Fruit fly (Drosophila melanogaster) whole organism, embryonic: ENCODE results near the gene Arpc1.
A peak's percentile ranks its signal among the peaks of the same experiment; 100 is the strongest.

Experiments
- Atf3 ChIP-seq: fragments of 200-800 bp; sonication (Bioruptor generic); optimal IDR thresholded peaks from 3 replicates; lab custom pipeline; 2016; ENCODE audit warnings: missing biosample characterization, missing genetic modification characterization
- Awh ChIP-seq: fragments of 200-800 bp; sonication (Bioruptor generic); IDR thresholded peaks from 2 replicates; pipeline ENCODE4, ENCODE4 v1.3.6; 2022; ENCODE audit warnings: missing biosample characterization, missing genetic modification characterization
- CG11560 ChIP-seq: fragments of 200-800 bp; sonication (Bioruptor generic); IDR thresholded peaks from 3 replicates; pipeline ENCODE4 v1.3.6; 2022; ENCODE audit warnings: missing biosample characterization, missing genetic modification characterization
- CG12769 ChIP-seq: fragments of 200-800 bp; sonication (Bioruptor generic); optimal IDR thresholded peaks from 2 replicates; lab custom pipeline; 2019; ENCODE audit warnings: missing biosample characterization, mild to moderate bottlenecking, missing genetic modification characterization, moderate library complexity
- CG13775 ChIP-seq: fragments of 200-800 bp; sonication (Bioruptor generic); optimal IDR thresholded peaks from 3 replicates; lab custom pipeline; 2017; ENCODE audit warnings: missing biosample characterization, mild to moderate bottlenecking, missing genetic modification characterization
- CG15696 ChIP-seq: fragments of 200-800 bp; sonication (Bioruptor generic); optimal IDR thresholded peaks from 2 replicates; lab custom pipeline; 2019; ENCODE audit warnings: missing biosample characterization, mild to moderate bottlenecking, missing genetic modification characterization, moderate library complexity
- CG1602 ChIP-seq: fragments of 200-800 bp; sonication (Bioruptor generic); optimal IDR thresholded peaks from 3 replicates; lab custom pipeline; 2016; ENCODE audit warnings: missing biosample characterization, missing genetic modification characterization
- CG17328 ChIP-seq: fragments of 200-800 bp; sonication (Bioruptor generic); IDR thresholded peaks from 2 replicates; pipeline ENCODE4 v1.3.6; 2022; ENCODE audit warnings: missing biosample characterization, missing genetic modification characterization
- CG17385 ChIP-seq: fragments of 200-800 bp; sonication (Bioruptor generic); optimal IDR thresholded peaks from 3 replicates; lab custom pipeline; 2018; ENCODE audit warnings: missing biosample characterization, mild to moderate bottlenecking, missing genetic modification characterization
- CG31441 ChIP-seq: fragments of 200-800 bp; sonication (Bioruptor generic); IDR thresholded peaks from 2 replicates; pipeline ENCODE4 v1.3.6; 2022; ENCODE audit warnings: missing biosample characterization, missing genetic modification characterization
- CG3847 ChIP-seq: fragments of 200-800 bp; sonication (Bioruptor generic); IDR thresholded peaks from 2 replicates; pipeline ENCODE4 v1.3.6; 2022; ENCODE audit warnings: missing biosample characterization, missing genetic modification characterization
- CG7745 ChIP-seq: fragments of 200-800 bp; sonication (Bioruptor generic); optimal IDR thresholded peaks from 2 replicates; lab custom pipeline; 2018; ENCODE audit warnings: missing biosample characterization, mild to moderate bottlenecking, missing genetic modification characterization, moderate library complexity
- CG8765 ChIP-seq: fragments of 200-800 bp; sonication (Bioruptor generic); IDR thresholded peaks from 2 replicates; pipeline ENCODE4 v1.3.6; 2022; ENCODE audit warnings: missing biosample characterization, missing genetic modification characterization
- CG9437 ChIP-seq: fragments of 200-800 bp; sonication (Bioruptor generic); optimal IDR thresholded peaks from 2 replicates; lab custom pipeline; 2018; ENCODE audit warnings: missing biosample characterization, mild to moderate bottlenecking, missing genetic modification characterization
- CG9797 ChIP-seq: fragments of 200-800 bp; sonication (Bioruptor generic); optimal IDR thresholded peaks from 3 replicates; lab custom pipeline; 2018; ENCODE audit warnings: missing biosample characterization, mild to moderate bottlenecking, missing genetic modification characterization
- CG9876 ChIP-seq: fragments of 200-800 bp; sonication (Bioruptor generic); optimal IDR thresholded peaks from 2 replicates; lab custom pipeline; 2016; ENCODE audit warnings: missing biosample characterization, missing genetic modification characterization
- Doc2 ChIP-seq: fragments of 200-800 bp; sonication (Bioruptor generic); IDR thresholded peaks from 2 replicates; pipeline ENCODE4 v1.3.6; 2022; ENCODE audit warnings: missing biosample characterization, missing genetic modification characterization
- Doc3 ChIP-seq: fragments of 200-800 bp; sonication (Bioruptor generic); IDR thresholded peaks from 3 replicates; pipeline ENCODE4 v1.3.6; 2022; ENCODE audit warnings: missing biosample characterization, missing genetic modification characterization; ENCODE audit not compliant: partially characterized antibody
- Elba2 ChIP-seq: fragments of 200-800 bp; sonication (Bioruptor generic); optimal IDR thresholded peaks from 3 replicates; lab custom pipeline; 2016; ENCODE audit warnings: missing biosample characterization, missing genetic modification characterization
- Kr ChIP-seq: fragments of 200-800 bp; sonication (Bioruptor generic); optimal IDR thresholded peaks from 2 replicates; lab custom pipeline; 2017; ENCODE audit warnings: missing biosample characterization, mild to moderate bottlenecking, missing genetic modification characterization
- Lim3 ChIP-seq: fragments of 200-800 bp; sonication (Bioruptor generic); IDR thresholded peaks from 2 replicates; pipeline ENCODE4 v1.3.6; 2022; ENCODE audit warnings: missing biosample characterization, missing genetic modification characterization
- MBD-R2 ChIP-seq: fragments of 200-800 bp; sonication (Bioruptor generic); IDR thresholded peaks from 2 replicates; pipeline ENCODE4 v1.3.6; 2022; ENCODE audit warnings: missing biosample characterization, missing genetic modification characterization
- MESR4 ChIP-seq: fragments of 200-800 bp; sonication (Bioruptor generic); optimal IDR thresholded peaks from 2 replicates; lab custom pipeline; 2018; ENCODE audit warnings: missing biosample characterization, mild to moderate bottlenecking, missing genetic modification characterization, moderate library complexity
- Mad ChIP-seq: fragments of 200-800 bp; sonication (Bioruptor generic); optimal IDR thresholded peaks from 2 replicates; lab custom pipeline; 2016; ENCODE audit warnings: missing biosample characterization, missing genetic modification characterization
- Mes4 ChIP-seq: fragments of 200-800 bp; sonication (Bioruptor generic); optimal IDR thresholded peaks from 2 replicates; lab custom pipeline; 2016; ENCODE audit warnings: missing biosample characterization, missing genetic modification characterization
- Mrtf ChIP-seq: fragments of 200-800 bp; sonication (Bioruptor generic); IDR thresholded peaks from 3 replicates; pipeline ENCODE4 v1.3.6; 2022; ENCODE audit warnings: missing biosample characterization, missing genetic modification characterization
- Myb ChIP-seq: fragments of 200-800 bp; sonication (Bioruptor generic); optimal IDR thresholded peaks from 2 replicates; lab custom pipeline; 2016; ENCODE audit warnings: missing biosample characterization, missing genetic modification characterization
- NK7.1 ChIP-seq: fragments of 200-800 bp; sonication (Bioruptor generic); optimal IDR thresholded peaks from 3 replicates; lab custom pipeline; 2016; ENCODE audit warnings: missing biosample characterization, missing genetic modification characterization
- Optix ChIP-seq: fragments of 200-800 bp; sonication (Bioruptor generic); IDR thresholded peaks from 3 replicates; pipeline ENCODE4 v1.3.6; 2022; ENCODE audit warnings: missing biosample characterization, missing genetic modification characterization
- Sox102F ChIP-seq: fragments of 200-800 bp; sonication (Bioruptor generic); optimal IDR thresholded peaks from 2 replicates; lab custom pipeline; 2018; ENCODE audit warnings: missing biosample characterization, mild to moderate bottlenecking, missing genetic modification characterization, moderate library complexity
- caup ChIP-seq: fragments of 200-800 bp; sonication (Bioruptor generic); optimal IDR thresholded peaks from 3 replicates; lab custom pipeline; 2017; ENCODE audit warnings: missing biosample characterization, mild to moderate bottlenecking, missing genetic modification characterization, moderate library complexity; ENCODE audit not compliant: severe bottlenecking
- chn ChIP-seq: fragments of 200-800 bp; sonication (Bioruptor generic); optimal IDR thresholded peaks from 2 replicates; lab custom pipeline; 2016; ENCODE audit warnings: missing biosample characterization, missing genetic modification characterization
- croc ChIP-seq: fragments of 200-800 bp; sonication (Bioruptor generic); conservative IDR thresholded peaks from 3 replicates; pipeline ENCODE4 v1.3.6; 2022; ENCODE audit warnings: missing biosample characterization, missing genetic modification characterization
- crol ChIP-seq: fragments of 200-800 bp; sonication (Bioruptor generic); IDR thresholded peaks from 2 replicates; pipeline ENCODE4 v1.3.6; 2022; ENCODE audit warnings: missing biosample characterization, missing genetic modification characterization
- da ChIP-seq: fragments of 200-800 bp; sonication (Bioruptor generic); optimal IDR thresholded peaks from 2 replicates; lab custom pipeline; 2016; ENCODE audit warnings: missing biosample characterization, missing genetic modification characterization
- dmrt99B ChIP-seq: fragments of 200-800 bp; sonication (Bioruptor generic); optimal IDR thresholded peaks from 2 replicates; lab custom pipeline; 2018; ENCODE audit warnings: missing biosample characterization, mild to moderate bottlenecking, missing genetic modification characterization, moderate library complexity
- dysf ChIP-seq: fragments of 200-800 bp; sonication (Bioruptor generic); IDR thresholded peaks from 3 replicates; pipeline ENCODE4 v1.3.6; 2022; ENCODE audit warnings: missing biosample characterization, missing genetic modification characterization
- ewg ChIP-seq: fragments of 200-800 bp; sonication (Bioruptor generic); optimal IDR thresholded peaks from 3 replicates; lab custom pipeline; 2017; ENCODE audit warnings: mild to moderate bottlenecking, missing biosample characterization, missing genetic modification reagents, missing genetic modification characterization
- nerfin-2 ChIP-seq: fragments of 200-800 bp; sonication (Bioruptor generic); IDR thresholded peaks from 2 replicates; pipeline ENCODE4 v1.3.6; 2022; ENCODE audit warnings: missing biosample characterization, missing genetic modification characterization; ENCODE audit not compliant: partially characterized antibody
- pzg ChIP-seq: fragments of 200-800 bp; sonication (Bioruptor generic); optimal IDR thresholded peaks from 3 replicates; lab custom pipeline; 2018; ENCODE audit warnings: missing biosample characterization, mild to moderate bottlenecking, missing genetic modification characterization, moderate library complexity
- ro ChIP-seq: fragments of 200-800 bp; sonication (Bioruptor generic); IDR thresholded peaks from 2 replicates; pipeline ENCODE4 v1.3.6; 2022; ENCODE audit warnings: missing biosample characterization, missing genetic modification characterization
- seq ChIP-seq: fragments of 200-800 bp; sonication (Bioruptor generic); IDR thresholded peaks from 2 replicates; pipeline ENCODE4 v1.3.6; 2022; ENCODE audit warnings: missing biosample characterization, missing genetic modification characterization
- sqz ChIP-seq: fragments of 200-800 bp; sonication (Bioruptor generic); optimal IDR thresholded peaks from 3 replicates; lab custom pipeline; 2018; ENCODE audit warnings: missing biosample characterization, mild to moderate bottlenecking, missing genetic modification characterization
- vvl ChIP-seq: fragments of 200-800 bp; sonication (Bioruptor generic); IDR thresholded peaks from 2 replicates; pipeline ENCODE4 v1.3.6; 2022; ENCODE audit warnings: missing biosample characterization, missing genetic modification characterization
- zfh1 ChIP-seq: fragments of 200-800 bp; sonication (Bioruptor generic); IDR thresholded peaks from 3 replicates; pipeline ENCODE4 v1.3.6; 2022; ENCODE audit warnings: missing biosample characterization, missing genetic modification characterization

The Arpc1 gene

dm6 chr2L:13827557-13827956 lies 2.0 kb downstream of the Arpc1 start, which contains the start of gene PolG1 (continued):
- TF ChIP-seq MBD-R2 (GFP tag; lab: Robert Waterston, UW) (peak; percentile 58), caup (no peak), CG1602 (GFP tag; lab: Kevin White, UChicago) (no peak), Myb (GFP tag; lab: Kevin White, UChicago) (peak; percentile 81), Mad (no peak), Lim3 (GFP tag; lab: Robert Waterston, UW) (no peak), CG9797 (GFP tag; lab: Kevin White, UChicago) (peak; percentile 64), Doc3 (GFP tag; lab: Robert Waterston, UW) (no peak)

dm6 chr2L:13820948-13821347 lies 8.6 kb downstream of the Arpc1 start, which contains the start of gene b:
TSS of gene b (plus strand) at chr2L:13821248.
- TF ChIP-seq dmrt99B (tag; lab: Kevin White, UChicago) (no peak), CG8765 (no peak), CG7745 (tag; lab: Kevin White, UChicago) (no peak)

- TF ChIP-seq crol (GFP tag; lab: Robert Waterston, UW) (0 out of 2 replicates have a peak, but pooled peaks have one; percentile 20), Awh (GFP tag; lab: Robert Waterston, UW) (no peak)
These were observed 9.4 kb downstream of the Arpc1 start for dm6 chr2L:13820176-13820575.

dm6 chr2L:13813604-13814178 lies 15.8 kb downstream of the Arpc1 start, which contains the start of gene Sos:
TSS of gene Sos (plus strand) at chr2L:13813816.
- TF ChIP-seq Optix (GFP tag; lab: Robert Waterston, UW), result no peak
- no peak for TF ChIP-seq ro
- TF ChIP-seq da (GFP tag; lab: Kevin White, UChicago), result no peak
- no peak for TF ChIP-seq sqz (GFP tag; lab: Kevin White, UChicago)
- no peak for TF ChIP-seq CG31441
- TF ChIP-seq croc (GFP tag; lab: Robert Waterston, UW), result no peak
- TF ChIP-seq CG9437, result no peak
- TF ChIP-seq CG17328 (GFP tag; lab: Robert Waterston, UW), result no peak
- peak; percentile 45; the same call in 1 of the 2 replicates for TF ChIP-seq CG3847
- TF ChIP-seq CG15696, result no peak
- peak; percentile 96 for TF ChIP-seq pzg
- TF ChIP-seq Elba2 (GFP tag; lab: Kevin White, UChicago), result peak; percentile 33
- TF ChIP-seq Mrtf (GFP tag; lab: Robert Waterston, UW), result no peak
- TF ChIP-seq seq (GFP tag; lab: Robert Waterston, UW), result no peak
- no peak for TF ChIP-seq dysf (GFP tag; lab: Robert Waterston, UW)
- TF ChIP-seq Sox102F (GFP tag; lab: Kevin White, UChicago), result no peak
- no peak for TF ChIP-seq NK7.1 (GFP tag; lab: Kevin White, UChicago)
- no peak for TF ChIP-seq CG12769 (tag; lab: Kevin White, UChicago)
- TF ChIP-seq MESR4 (GFP tag; lab: Kevin White, UChicago), result peak; percentile 88
- peak; percentile 95 for TF ChIP-seq Myb (GFP tag; lab: Kevin White, UChicago)
- TF ChIP-seq zfh1 (GFP tag; lab: Robert Waterston, UW), result no peak
- TF ChIP-seq CG13775, result no peak
- no peak for TF ChIP-seq chn (GFP tag; lab: Kevin White, UChicago)
- no peak for TF ChIP-seq nerfin-2 (GFP tag; lab: Robert Waterston, UW)
- no peak for TF ChIP-seq CG9876 (GFP tag; lab: Kevin White, UChicago)
- no peak for TF ChIP-seq Kr (GFP tag; lab: Kevin White, UChicago)
- TF ChIP-seq CG17385 (GFP tag; lab: Kevin White, UChicago), result peak; percentile 99
- 0 out of 2 replicates have a peak, but pooled peaks have one; percentile 23 for TF ChIP-seq vvl (GFP tag; lab: Robert Waterston, UW)
- TF ChIP-seq ewg (GFP tag; lab: Kevin White, UChicago), result no peak
- TF ChIP-seq CG1602 (GFP tag; lab: Kevin White, UChicago), result no peak
- TF ChIP-seq Mes4 (GFP tag; lab: Kevin White, UChicago), result no peak
- no peak for TF ChIP-seq Doc3 (GFP tag; lab: Robert Waterston, UW)
- peak; percentile 76; the same call in 2 of the 3 replicates for TF ChIP-seq CG11560 (tag; lab: Robert Waterston, UW)
- TF ChIP-seq Doc2 (GFP tag; lab: Robert Waterston, UW), result no peak
- TF ChIP-seq Atf3 (GFP tag; lab: Kevin White, UChicago), result no peak
